Worm (Caenorhabditis elegans): ENCODE data around the gene T05A8.3.
A peak's percentile ranks its signal among the peaks of the same experiment; 100 is the strongest.
"Not testable (repeated sequence)": the region's sequence is repeated elsewhere in the genome, so short reads cannot be mapped to it uniquely, and the experiment has no call there.

The T05A8.3 gene

ce11 chrII:2684783-2685182 is 32.5 kb downstream of the T05A8.3 start:
- TF ChIP-seq nhr-10 (tag; optimal IDR thresholded peaks at IDR 0.05) (no peak), unc-39 (tag; optimal IDR thresholded peaks at IDR 0.05) (no peak), sem-4 (tag; optimal IDR thresholded peaks at IDR 0.05) (no peak), nhr-25 (tag; optimal IDR thresholded peaks at IDR 0.05) (no peak), mbf-1 (tag; optimal IDR thresholded peaks at IDR 0.05) (no peak), lin-39 (tag; optimal IDR thresholded peaks at IDR 0.05) (no peak), Y55F3AM.14 (GFP tag; optimal IDR thresholded peaks at IDR 0.05) (no peak), nhr-12 (tag; optimal IDR thresholded peaks at IDR 0.05) (no peak), dmd-4 (tag; optimal IDR thresholded peaks at IDR 0.05) (no peak), ama-1 (optimal IDR thresholded peaks at IDR 0.05) (no peak), ZK546.5 (tag; optimal IDR thresholded peaks at IDR 0.05) (no peak), ztf-11 (tag; optimal IDR thresholded peaks at IDR 0.05) (no peak), C34F6.9 (tag; optimal IDR thresholded peaks at IDR 0.05) (no peak)

ce11 chrII:2684208-2684607 is 33.0 kb downstream of the T05A8.3 start, which contains the start of gene ceh-87:
TSS of gene ceh-87 (minus strand) at chrII:2684308.
- no peak for TF ChIP-seq nhr-11 (tag; optimal IDR thresholded peaks at IDR 0.05)
- no peak for TF ChIP-seq ZK546.5 (tag; optimal IDR thresholded peaks at IDR 0.05)

DNA sequence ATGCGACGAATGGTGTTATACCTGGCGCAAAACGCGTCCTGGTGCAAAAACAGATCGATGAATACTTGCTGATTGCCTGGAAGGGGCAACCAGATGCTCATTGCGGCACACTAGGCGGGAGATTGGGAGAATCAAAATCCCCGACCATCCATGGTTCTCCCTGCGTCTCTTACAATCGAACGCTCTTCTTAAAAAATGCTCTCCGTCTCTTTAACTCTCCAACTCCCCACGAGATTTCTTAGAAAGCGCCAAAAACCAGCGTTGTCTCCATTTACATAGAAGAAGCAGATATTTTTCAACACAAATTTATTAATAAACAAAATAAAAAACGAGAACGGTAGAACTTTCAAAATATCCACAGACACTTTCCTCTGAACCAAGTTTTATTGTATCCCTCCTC is 36.1 kb downstream of the T05A8.3 start, which contains the start of gene F34D6.1:
TSS of gene F34D6.1 (minus strand) at position 101 of the 400 bp plus-strand sequence.
- TF ChIP-seq crh-2 (tag; optimal IDR thresholded peaks at IDR 0.05) (no peak), mdl-1 (tag; optimal IDR thresholded peaks at IDR 0.05) (no peak), unc-39 (tag; optimal IDR thresholded peaks at IDR 0.05) (no peak), sma-9 (GFP tag; optimal IDR thresholded peaks at IDR 0.05) (no peak), sma-9 (tag; optimal IDR thresholded peaks at IDR 0.05) (no peak)

DNA sequence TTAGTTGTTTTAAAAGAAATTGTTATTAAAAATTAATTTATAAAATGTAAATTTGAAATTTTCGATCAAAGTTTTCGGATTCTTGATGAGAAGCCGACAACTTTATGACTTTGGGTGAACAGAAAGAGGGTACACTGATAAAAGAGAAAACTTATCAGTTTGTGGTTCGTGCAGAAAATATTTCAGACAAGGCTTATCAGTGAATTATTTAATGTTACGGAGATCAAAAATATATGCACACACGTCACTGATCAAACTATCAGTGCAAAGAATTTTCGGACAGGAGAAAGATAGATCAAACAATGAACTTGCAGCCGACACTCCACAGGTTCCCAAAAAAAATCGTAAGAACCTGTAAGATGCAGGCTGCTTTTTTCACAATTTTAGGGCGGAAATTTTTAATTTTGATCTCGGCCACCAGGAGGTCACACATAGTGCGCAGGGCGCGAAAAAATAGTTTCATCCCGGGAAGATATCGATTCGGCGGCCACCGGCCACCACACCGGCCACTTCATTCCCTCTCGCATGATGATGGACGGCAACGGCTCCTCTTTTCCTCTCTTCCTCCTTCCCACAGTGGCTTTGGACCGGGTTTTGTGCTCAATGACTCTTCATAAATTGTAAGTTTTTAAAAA is 39.6 kb downstream of the T05A8.3 start, which contains the start of gene F22E5.17:
TSS of gene F22E5.17 (plus strand) at position 508 of the 635 bp plus-strand sequence.
- TF ChIP-seq gmeb-1 (tag; optimal IDR thresholded peaks at IDR 0.05) (peak; percentile 19), fos-1 (tag; optimal IDR thresholded peaks at IDR 0.05) (peak; percentile 88), lin-11 (tag; optimal IDR thresholded peaks at IDR 0.05) (no peak), ceh-82 (tag; optimal IDR thresholded peaks at IDR 0.05) (no peak), ztf-1 (GFP tag; conservative IDR thresholded peaks at IDR 0.05) (no peak), sma-9 (GFP tag; optimal IDR thresholded peaks at IDR 0.05) (peak; percentile 77), sma-9 (tag; optimal IDR thresholded peaks at IDR 0.05) (no peak), F13H6.1 (tag; optimal IDR thresholded peaks at IDR 0.05) (peak; percentile 1), elt-3 (tag; optimal IDR thresholded peaks at IDR 0.05) (no peak), ztf-11 (tag; optimal IDR thresholded peaks at IDR 0.05) (no peak)

ce11 chrII:2673534-2673933 is 43.7 kb downstream of the T05A8.3 start, which contains the start of the genes F22E5.20 and F22E5.1:
TSS of gene F22E5.20 (minus strand) at chrII:2673634.
TSS of gene F22E5.1 (plus strand) at chrII:2673775.
- not testable (repeated sequence) for TF ChIP-seq crh-2, snpc-4, skn-1 (tag; optimal IDR thresholded peaks at IDR 0.05)

DNA sequence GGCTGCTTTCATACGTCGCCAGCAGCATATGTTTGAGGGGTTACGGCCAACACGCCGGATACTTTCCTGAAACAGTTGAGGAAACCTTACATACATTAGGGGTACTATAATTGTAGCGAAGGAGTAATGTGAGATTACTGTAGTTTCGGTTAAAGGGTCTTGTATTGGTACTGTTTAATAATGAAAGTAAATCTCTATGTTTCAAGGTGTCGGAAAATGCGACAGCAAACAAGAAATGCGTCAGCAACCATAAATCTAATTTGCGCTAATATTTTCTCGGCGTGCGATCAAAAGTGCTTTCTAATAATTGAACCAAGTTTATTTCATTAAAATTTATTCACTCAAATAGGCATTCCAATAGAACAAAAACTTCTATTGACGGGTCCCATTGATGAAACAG is 44.9 kb downstream of the T05A8.3 start, which contains the start of gene sri-57:
TSS of gene sri-57 (minus strand) at position 101 of the 400 bp plus-strand sequence.
- TF ChIP-seq aly-2 (tag; optimal IDR thresholded peaks at IDR 0.05); elt-3 (tag; optimal IDR thresholded peaks at IDR 0.05); Y55F3AM.14 (GFP tag; optimal IDR thresholded peaks at IDR 0.05): not testable (repeated sequence)

- no peak for TF ChIP-seq ztf-4 (tag; optimal IDR thresholded peaks at IDR 0.05)
- TF ChIP-seq dmd-4 (tag; optimal IDR thresholded peaks at IDR 0.05), result no peak
- no peak for TF ChIP-seq sem-4 (tag; optimal IDR thresholded peaks at IDR 0.05)
- no peak for TF ChIP-seq nhr-23 (tag; optimal IDR thresholded peaks at IDR 0.05)
- no peak for TF ChIP-seq nhr-6 (tag; optimal IDR thresholded peaks at IDR 0.05)
- TF ChIP-seq lsy-2 (tag; optimal IDR thresholded peaks at IDR 0.05), result no peak
- TF ChIP-seq skn-1 (tag; optimal IDR thresholded peaks at IDR 0.05), result no peak
- TF ChIP-seq ama-1 (optimal IDR thresholded peaks at IDR 0.05), result no peak
- no peak for TF ChIP-seq sma-3 (GFP tag; optimal IDR thresholded peaks at IDR 0.05)
- TF ChIP-seq mdl-1 (tag; optimal IDR thresholded peaks at IDR 0.05), result no peak
Measured at ce11 chrII:2665606-2666005, 51.6 kb downstream of the T05A8.3 start, which contains the start of gene F22E5.22. TSS of gene F22E5.22 (plus strand) at chrII:2665906.
